Worm (Caenorhabditis elegans) whole organism, L4 larva: ENCODE data around the gene odr-7.

Experiments used
- D1046.2 ChIP-seq: fragments of 200-800 bp; sonication (Bioruptor generic); IDR thresholded peaks from 2 replicates; pipeline ENCODE4 v1.3.6; 2022; ENCODE audit warnings: missing genetic modification characterization, missing compliant biosample characterization
- F37D6.2 ChIP-seq: sonication (generic microtip); optimal IDR thresholded peaks from 2 replicates; lab custom pipeline; 2016; ENCODE audit warnings: mild to moderate bottlenecking, missing genetic modification characterization, missing compliant biosample characterization
- F44E2.7 ChIP-seq: fragments of 200-800 bp; sonication (Bioruptor generic); IDR thresholded peaks from 2 replicates; pipeline ENCODE4 v2.1.2; 2022; ENCODE audit warnings: missing genetic modification characterization, missing compliant biosample characterization
- T26A8.4 ChIP-seq: fragments of 200-800 bp; sonication (Bioruptor generic); IDR thresholded peaks from 2 replicates; pipeline ENCODE4 v1.3.6; 2022; ENCODE audit warnings: missing genetic modification characterization, missing compliant biosample characterization
- Y5F2A.4 ChIP-seq: fragments of 200-800 bp; sonication (Bioruptor generic); optimal IDR thresholded peaks from 2 replicates; lab custom pipeline; 2018; ENCODE audit warnings: mild to moderate bottlenecking, missing genetic modification characterization, missing compliant biosample characterization
- ama-1 ChIP-seq: fragments of 150-350 bp; optimal IDR thresholded peaks from 2 replicates; lab custom pipeline; 2014; ENCODE audit warnings: inconsistent platforms, mixed read lengths
- ceh-20 ChIP-seq: fragments of 200-800 bp; sonication (Bioruptor generic); IDR thresholded peaks from 2 replicates; pipeline ENCODE4 v1.3.6; 2022; ENCODE audit warnings: missing genetic modification reagents, missing genetic modification characterization, missing compliant biosample characterization
- ceh-44 ChIP-seq: fragments of 200-800 bp; sonication (Bioruptor generic); IDR thresholded peaks from 2 replicates; pipeline ENCODE4 v1.3.6; 2022; ENCODE audit warnings: missing genetic modification reagents, missing genetic modification characterization, missing compliant biosample characterization
- ceh-82 ChIP-seq: sonication (generic microtip); optimal IDR thresholded peaks from 2 replicates; lab custom pipeline; 2017; ENCODE audit warnings: missing biosample characterization, missing genetic modification characterization
- ces-1 ChIP-seq: fragments of 150-350 bp; sonication (generic microtip); optimal IDR thresholded peaks from 4 replicates; lab custom pipeline; 2014; ENCODE audit warnings: missing biosample characterization, missing genetic modification reagents, missing genetic modification characterization
- ctbp-1 ChIP-seq: fragments of 200-800 bp; sonication (Bioruptor generic); IDR thresholded peaks from 2 replicates; pipeline ENCODE4 v1.3.6; 2022; ENCODE audit warnings: missing genetic modification reagents, missing genetic modification characterization, missing compliant biosample characterization
- daf-16 ChIP-seq, 3 experiments: sonication (generic microtip); optimal IDR thresholded peaks; 2 replicates each; lab custom pipeline; 2016 to 2017; ENCODE audit warnings: missing genetic modification characterization in 3 of 3, missing genetic modification reagents in 3 of 3, mild to moderate bottlenecking in 2 of 3, missing compliant biosample characterization in 2 of 3, missing biosample characterization in 1 of 3, moderate library complexity in 1 of 3
- daf-8 ChIP-seq: fragments of 200-800 bp; sonication (Bioruptor generic); IDR thresholded peaks from 2 replicates; pipeline ENCODE4 v1.3.6; 2022; ENCODE audit warnings: missing genetic modification characterization, missing compliant biosample characterization
- dmd-6 ChIP-seq: fragments of 200-800 bp; sonication (Bioruptor generic); IDR thresholded peaks from 2 replicates; pipeline ENCODE4 v1.3.6; 2022; ENCODE audit warnings: missing genetic modification reagents, missing genetic modification characterization, missing compliant biosample characterization
- dmd-8 ChIP-seq: fragments of 200-800 bp; sonication (Bioruptor generic); IDR thresholded peaks from 2 replicates; pipeline ENCODE4 v1.3.6; 2022; ENCODE audit warnings: missing genetic modification characterization, missing compliant biosample characterization
- dpl-1 ChIP-seq: fragments of 150-350 bp; optimal IDR thresholded peaks from 2 replicates; lab custom pipeline; 2014; ENCODE audit warnings: missing biosample characterization, missing genetic modification reagents, missing genetic modification characterization
- duxl-1 ChIP-seq: sonication (generic microtip); optimal IDR thresholded peaks from 2 replicates; lab custom pipeline; 2016; ENCODE audit warnings: mild to moderate bottlenecking, missing genetic modification characterization, moderate library complexity, missing compliant biosample characterization; ENCODE audit not compliant: poor library complexity
- dve-1 ChIP-seq: sonication (generic microtip); optimal IDR thresholded peaks from 2 replicates; lab custom pipeline; 2017; ENCODE audit warnings: antibody characterized with exemption, mild to moderate bottlenecking, missing genetic modification characterization, missing compliant biosample characterization; ENCODE audit not compliant: insufficient read depth
- fkh-10 ChIP-seq: fragments of 150-350 bp; optimal IDR thresholded peaks from 2 replicates; lab custom pipeline; 2014; ENCODE audit warnings: missing biosample characterization, missing genetic modification reagents, missing genetic modification characterization
- hlh-11 ChIP-seq: fragments of 200-800 bp; sonication (Bioruptor generic); optimal IDR thresholded peaks from 2 replicates; lab custom pipeline; 2018; ENCODE audit warnings: mild to moderate bottlenecking, missing genetic modification characterization, missing compliant biosample characterization
- hmg-1.1 ChIP-seq: fragments of 200-800 bp; sonication (Bioruptor generic); IDR thresholded peaks from 2 replicates; pipeline ENCODE4 v1.3.6; 2022; ENCODE audit warnings: missing genetic modification reagents, missing genetic modification characterization, missing compliant biosample characterization
- lin-13 ChIP-seq: fragments of 150-350 bp; optimal IDR thresholded peaks from 2 replicates; lab custom pipeline; 2014; ENCODE audit warnings: missing biosample characterization, missing genetic modification reagents, missing genetic modification characterization
- lin-29 ChIP-seq: fragments of 200-800 bp; sonication (Bioruptor generic); IDR thresholded peaks from 2 replicates; pipeline ENCODE4 v1.3.6; 2022; ENCODE audit warnings: missing genetic modification reagents, missing genetic modification characterization, missing compliant biosample characterization
- lin-39 ChIP-seq: fragments of 150-350 bp; optimal IDR thresholded peaks from 2 replicates; lab custom pipeline; 2014; ENCODE audit warnings: missing biosample characterization, missing genetic modification reagents, missing genetic modification characterization
- lir-3 ChIP-seq: sonication (generic microtip); optimal IDR thresholded peaks from 2 replicates; lab custom pipeline; 2016; ENCODE audit warnings: mild to moderate bottlenecking, missing genetic modification characterization, missing compliant biosample characterization
- madf-9 ChIP-seq: fragments of 200-800 bp; sonication (Bioruptor generic); conservative IDR thresholded peaks from 2 replicates; pipeline ENCODE4 v1.3.6; 2022; ENCODE audit warnings: missing genetic modification reagents, missing genetic modification characterization, missing compliant biosample characterization
- mdl-1 ChIP-seq, 2 experiments: fragments of 150-350 bp in 1 of 2; sonication (generic microtip) in 1 of 2; optimal IDR thresholded peaks; 2 replicates each; lab custom pipeline; 2014 to 2017; ENCODE audit warnings: missing biosample characterization in 2 of 2, missing genetic modification characterization in 2 of 2
- mdt-29 ChIP-seq: fragments of 200-800 bp; sonication (Bioruptor generic); IDR thresholded peaks from 2 replicates; pipeline ENCODE4 v1.3.6; 2022; ENCODE audit warnings: missing genetic modification reagents, missing genetic modification characterization, missing compliant biosample characterization
- mep-1 ChIP-seq: fragments of 150-350 bp; sonication (generic microtip); optimal IDR thresholded peaks from 3 replicates; lab custom pipeline; 2014; ENCODE audit warnings: missing biosample characterization, missing genetic modification characterization
- mes-2 ChIP-seq: sonication (generic microtip); optimal IDR thresholded peaks from 2 replicates; lab custom pipeline; 2016; ENCODE audit warnings: missing genotype, mild to moderate bottlenecking, missing genetic modification characterization, missing compliant biosample characterization; ENCODE audit not compliant: poor library complexity, severe bottlenecking
- mxl-3 ChIP-seq: fragments of 200-800 bp; sonication (Bioruptor generic); optimal IDR thresholded peaks from 2 replicates; lab custom pipeline; 2018; ENCODE audit warnings: mild to moderate bottlenecking, missing genetic modification characterization, missing compliant biosample characterization
- nhr-11 ChIP-seq: fragments of 150-350 bp; optimal IDR thresholded peaks from 2 replicates; lab custom pipeline; 2014; ENCODE audit warnings: missing biosample characterization, missing genetic modification characterization
- nhr-237 ChIP-seq: sonication (generic microtip); optimal IDR thresholded peaks from 2 replicates; lab custom pipeline; 2017; ENCODE audit warnings: missing biosample characterization, missing genetic modification characterization
- nhr-28 ChIP-seq: fragments of 150-350 bp; optimal IDR thresholded peaks from 2 replicates; lab custom pipeline; 2014; ENCODE audit warnings: missing biosample characterization, missing genetic modification characterization
- nhr-6 ChIP-seq: fragments of 150-350 bp; optimal IDR thresholded peaks from 2 replicates; lab custom pipeline; 2014; ENCODE audit warnings: missing biosample characterization, missing genetic modification characterization
- php-3 ChIP-seq: fragments of 200-800 bp; sonication (Bioruptor generic); IDR thresholded peaks from 2 replicates; pipeline ENCODE4 v1.3.6; 2022; ENCODE audit warnings: missing genetic modification reagents, missing genetic modification characterization, missing compliant biosample characterization
- rbr-2 ChIP-seq: sonication (generic microtip); optimal IDR thresholded peaks from 2 replicates; lab custom pipeline; 2016; ENCODE audit warnings: missing genotype, missing genetic modification characterization, missing compliant biosample characterization
- saeg-2 ChIP-seq: fragments of 200-800 bp; sonication (Bioruptor generic); IDR thresholded peaks from 2 replicates; pipeline ENCODE4 v1.3.6; 2022; ENCODE audit warnings: missing genetic modification reagents, missing genetic modification characterization, missing compliant biosample characterization
- set-16 ChIP-seq: fragments of 200-800 bp; sonication (Bioruptor generic); IDR thresholded peaks from 2 replicates; pipeline ENCODE4 v1.3.6; 2022; ENCODE audit warnings: missing genetic modification reagents, missing genetic modification characterization, missing compliant biosample characterization
- skn-1 ChIP-seq: fragments of 150-350 bp; optimal IDR thresholded peaks from 2 replicates; lab custom pipeline; 2014; ENCODE audit warnings: missing biosample characterization, missing genetic modification characterization
- spr-3 ChIP-seq: fragments of 200-800 bp; sonication (Bioruptor generic); optimal IDR thresholded peaks from 2 replicates; lab custom pipeline; 2018; ENCODE audit warnings: mild to moderate bottlenecking, missing genetic modification characterization, missing compliant biosample characterization
- tag-97 ChIP-seq: fragments of 200-800 bp; sonication (Bioruptor generic); IDR thresholded peaks from 2 replicates; pipeline ENCODE4 v1.3.6; 2022; ENCODE audit warnings: missing genetic modification characterization, missing compliant biosample characterization
- tra-1 ChIP-seq: fragments of 200-800 bp; sonication (Bioruptor generic); IDR thresholded peaks from 2 replicates; pipeline ENCODE4 v1.3.6; 2022; ENCODE audit warnings: missing genetic modification reagents, missing genetic modification characterization, missing compliant biosample characterization
- unc-62 ChIP-seq, 3 experiments: fragments of 150-350 bp in 1 of 3; sonication (generic microtip); optimal IDR thresholded peaks in 2 of 3; peaks in 1 of 3; 1 replicate in 1 of 3; 2 replicates in 2 of 3; lab custom pipeline; 2014 to 2017; ENCODE audit warnings: missing biosample characterization in 3 of 3, missing genetic modification characterization in 3 of 3, missing genetic modification reagents in 3 of 3, missing genotype in 1 of 3
- zfp-2 ChIP-seq: sonication (generic microtip); optimal IDR thresholded peaks from 2 replicates; lab custom pipeline; 2016; ENCODE audit warnings: mild to moderate bottlenecking, missing genetic modification characterization, missing compliant biosample characterization
- ztf-7 ChIP-seq: fragments of 150-350 bp; optimal IDR thresholded peaks from 2 replicates; lab custom pipeline; 2014; ENCODE audit warnings: missing biosample characterization, missing genetic modification characterization

odr-7 gene

DNA sequence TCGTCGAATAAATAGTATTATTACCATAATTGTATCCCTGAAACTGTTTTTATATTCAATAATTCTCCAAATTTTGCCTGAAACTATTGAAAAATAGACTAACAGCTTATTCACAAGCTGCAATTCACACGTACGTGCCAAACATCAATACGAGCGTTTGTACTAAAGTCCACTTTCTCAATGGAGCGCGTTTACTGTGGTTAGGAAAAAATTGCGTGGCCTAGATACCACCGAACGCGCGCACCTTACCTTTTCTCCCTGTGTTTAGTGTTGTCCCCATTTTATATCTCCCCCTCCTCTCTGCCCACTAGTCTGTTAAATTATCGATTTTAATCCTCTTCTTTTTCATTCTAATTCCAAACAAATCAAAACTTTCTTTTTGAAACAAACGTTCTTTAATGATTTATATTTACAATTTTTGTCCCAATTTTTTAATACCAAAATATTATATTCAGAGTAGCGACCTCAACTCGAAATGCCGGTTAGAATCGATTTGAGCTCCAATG, 7.1 kb downstream of the odr-7 start, which contains the start of the genes T18D3.9 and T18D3.1 (continued):
- TF ChIP-seq tag-97 (GFP tag; lab: Robert Waterston, UW) (no peak), mdt-29 (GFP tag; lab: Robert Waterston, UW) (no peak), ceh-82 (tag; lab: Kevin White, UChicago) (no peak), T26A8.4 (GFP tag; lab: Robert Waterston, UW) (no peak), mdl-1 (tag; optimal IDR thresholded peaks at IDR 0.05; lab: Kevin White, UChicago) (no peak), dmd-8 (GFP tag; lab: Robert Waterston, UW) (no peak), dve-1 (peak; percentile 45), zfp-2 (tag; lab: Kevin White, UChicago) (no peak), dpl-1 (GFP tag; lab: Kevin White, UChicago) (peak; percentile 36), nhr-11 (tag; lab: Kevin White, UChicago) (peak; percentile 41), mep-1 (tag; lab: Kevin White, UChicago) (peak; percentile 79), ces-1 (GFP tag; lab: Kevin White, UChicago) (no peak), php-3 (GFP tag; lab: Robert Waterston, UW) (0 out of 2 replicates have a peak, but pooled peaks have one; percentile 11), nhr-6 (tag; lab: Kevin White, UChicago) (peak; percentile 14), nhr-237 (no peak), nhr-28 (peak; percentile 53), daf-16 (GFP tag; optimal IDR thresholded peaks at IDR 0.05; lab: Kevin White, UChicago) (no peak), daf-16 (tag; optimal IDR thresholded peaks at IDR 0.05; lab: Kevin White, UChicago) (peak; percentile 22), ceh-20 (no peak), spr-3 (GFP tag; lab: Kevin White, UChicago) (no peak), skn-1 (tag; lab: Kevin White, UChicago) (no peak), ctbp-1 (GFP tag; lab: Robert Waterston, UW) (no peak)

DNA sequence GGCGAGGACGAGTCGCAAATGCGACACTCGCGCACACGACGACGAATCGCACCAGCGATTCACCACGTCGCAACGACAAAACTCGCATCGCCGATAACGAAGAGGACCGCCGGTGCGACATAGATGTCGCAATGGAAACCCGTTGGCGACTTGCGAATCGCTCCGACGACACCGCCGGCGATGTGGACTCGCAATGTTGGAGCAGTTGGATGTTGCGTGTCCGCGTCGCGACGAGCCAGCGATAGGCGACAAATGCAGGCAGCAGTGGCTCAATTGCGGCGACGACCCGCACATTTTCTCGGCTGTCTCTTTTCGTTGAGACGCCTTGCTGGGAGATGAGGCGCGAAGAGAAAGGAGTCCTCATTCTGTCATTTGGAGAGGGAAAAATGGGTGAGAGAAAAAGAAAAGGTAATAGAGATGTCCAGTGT, 9.3 kb downstream of the odr-7 start:
- TF ChIP-seq saeg-2: 0 out of 2 replicates have a peak, but pooled peaks have one; percentile 26
- TF ChIP-seq T26A8.4 (GFP tag; lab: Robert Waterston, UW): peak; percentile 50
- no peak for TF ChIP-seq daf-16 (GFP tag; optimal IDR thresholded peaks at IDR 0.05; lab: Kevin White, UChicago)
- peak; percentile 4 for TF ChIP-seq daf-16 (tag; optimal IDR thresholded peaks at IDR 0.05; lab: Kevin White, UChicago)
- TF ChIP-seq Y5F2A.4: no peak
- peak; percentile 56 for TF ChIP-seq fkh-10 (GFP tag; lab: Kevin White, UChicago)
- 0 out of 2 replicates have a peak, but pooled peaks have one; percentile 52 for TF ChIP-seq dmd-6 (GFP tag; lab: Robert Waterston, UW)
- TF ChIP-seq tra-1 (GFP tag; lab: Robert Waterston, UW): 0 out of 2 replicates have a peak, but pooled peaks have one; percentile 57
- peak; percentile 51; the same call in 1 of the 2 replicates for TF ChIP-seq F44E2.7
- TF ChIP-seq rbr-2 (tag; lab: Kevin White, UChicago): peak; percentile 70
- peak; percentile 2 for TF ChIP-seq nhr-11 (tag; lab: Kevin White, UChicago)
- peak; percentile 66 for TF ChIP-seq ctbp-1 (GFP tag; lab: Robert Waterston, UW)
- no peak for TF ChIP-seq D1046.2 (GFP tag; lab: Robert Waterston, UW)
- TF ChIP-seq ztf-7 (tag; lab: Kevin White, UChicago): no peak
- no peak for TF ChIP-seq dpl-1 (GFP tag; lab: Kevin White, UChicago)
- 0 out of 2 replicates have a peak, but pooled peaks have one; percentile 53 for TF ChIP-seq madf-9 (GFP tag; lab: Robert Waterston, UW)
- TF ChIP-seq F37D6.2 (tag; lab: Kevin White, UChicago): peak; percentile 80
- TF ChIP-seq duxl-1: no peak
- peak; percentile 71 for TF ChIP-seq mep-1 (tag; lab: Kevin White, UChicago)
- TF ChIP-seq mxl-3: peak; percentile 47
- peak; percentile 63 for TF ChIP-seq hlh-11 (tag; lab: Kevin White, UChicago)
- TF ChIP-seq ama-1 (lab: Kevin White, UChicago): no peak
- peak; percentile 46; the same call in 1 of the 2 replicates for TF ChIP-seq ceh-20
- peak in 1 of 2 experiments; percentile 15 for TF ChIP-seq unc-62 (GFP tag; optimal IDR thresholded peaks at IDR 0.05 in 1 of 2; lab: Kevin White, UChicago)
- TF ChIP-seq unc-62 (tag; optimal IDR thresholded peaks at IDR 0.05; lab: Kevin White, UChicago): no peak
- no peak for TF ChIP-seq lin-39
- TF ChIP-seq daf-8 (GFP tag; lab: Robert Waterston, UW): no peak
- peak; percentile 93 for TF ChIP-seq set-16 (GFP tag; lab: Robert Waterston, UW)
- TF ChIP-seq lin-13 (GFP tag; lab: Kevin White, UChicago): peak; percentile 24
- TF ChIP-seq ceh-44 (GFP tag; lab: Robert Waterston, UW): no peak
- no peak for TF ChIP-seq lin-29 (GFP tag; lab: Robert Waterston, UW)
- no peak for TF ChIP-seq mdl-1 (tag; optimal IDR thresholded peaks at IDR 0.05; lab: Kevin White, UChicago)
- no peak for TF ChIP-seq lir-3 (tag; lab: Kevin White, UChicago)
- peak; percentile 61 for TF ChIP-seq mes-2
- peak; percentile 58; the same call in 1 of the 2 replicates for TF ChIP-seq hmg-1.1 (GFP tag; lab: Robert Waterston, UW)
- peak; percentile 15 for TF ChIP-seq nhr-28
